Worm (Caenorhabditis elegans) whole organism, L3 larva: ENCODE measurements around the gene F20B6.4.

Experiments
- R02D3.7 ChIP-seq: fragments of 150-350 bp; optimal IDR thresholded peaks from 2 replicates; lab custom pipeline; 2014; ENCODE audit warnings: missing biosample characterization, missing genetic modification characterization
- lin-39 ChIP-seq: fragments of 150-350 bp; optimal IDR thresholded peaks from 2 replicates; lab custom pipeline; 2018; ENCODE audit warnings: missing biosample characterization, missing genetic modification reagents, missing genetic modification characterization
- nfya-1 ChIP-seq: sonication (generic microtip); optimal IDR thresholded peaks from 2 replicates; lab custom pipeline; 2017; ENCODE audit warnings: missing genetic modification characterization, mild to moderate bottlenecking, missing compliant biosample characterization, antibody characterized with exemption, moderate library complexity; ENCODE audit not compliant: insufficient read depth
- nhr-25 ChIP-seq: sonication (generic microtip); optimal IDR thresholded peaks from 2 replicates; lab custom pipeline; 2017; ENCODE audit warnings: missing biosample characterization, missing genetic modification characterization
- nhr-76 ChIP-seq: fragments of 150-350 bp; sonication (generic microtip); optimal IDR thresholded peaks from 5 replicates; lab custom pipeline; 2014; ENCODE audit warnings: missing biosample characterization, missing genetic modification characterization
- nhr-77 ChIP-seq: fragments of 150-350 bp; optimal IDR thresholded peaks from 2 replicates; lab custom pipeline; 2014; ENCODE audit warnings: missing biosample characterization, missing genetic modification characterization

DNA sequence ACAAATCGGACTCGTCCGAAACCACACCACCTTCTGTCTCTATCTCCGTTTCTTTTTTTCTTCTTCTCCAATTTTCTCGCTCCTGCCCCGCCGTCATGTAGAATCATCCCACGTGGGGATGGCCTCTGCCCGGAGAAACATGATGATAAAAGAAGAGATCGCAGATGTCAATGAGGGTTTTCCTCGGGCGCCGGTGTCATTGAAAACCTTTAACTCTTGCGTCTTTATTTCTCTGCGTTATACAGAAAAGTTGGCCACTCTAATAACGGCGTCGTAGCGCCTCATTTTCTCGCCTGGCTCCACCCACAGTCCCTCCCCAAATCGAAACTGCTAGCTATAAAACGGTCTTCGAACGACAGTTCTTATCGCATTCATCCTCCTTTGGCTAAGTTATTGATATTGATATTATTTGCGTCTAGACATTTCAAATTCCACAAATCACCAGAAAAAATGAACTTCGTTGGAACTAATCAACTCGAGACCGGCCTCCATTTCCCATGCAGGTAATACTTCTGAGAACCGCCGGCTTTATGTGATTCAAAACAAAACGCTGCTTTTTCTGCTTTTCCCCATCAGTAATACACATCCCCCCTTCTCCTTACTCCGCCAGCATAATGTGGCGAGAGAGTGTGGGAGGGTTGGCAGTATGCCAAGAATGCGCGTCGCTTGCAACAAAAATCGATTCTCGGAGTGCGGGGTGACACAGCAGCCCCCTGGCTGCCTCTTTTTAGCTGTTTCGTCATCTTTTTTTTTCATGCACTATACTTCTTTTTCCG lies 51.1 kb downstream of the F20B6.4 start:
- TF ChIP-seq R02D3.7 (tag; lab: Kevin White, UChicago) = no peak
- peak; percentile 84 for TF ChIP-seq lin-39
- peak; percentile 50 for TF ChIP-seq nhr-25 (tag; lab: Kevin White, UChicago)
- TF ChIP-seq nfya-1 (tag; lab: Kevin White, UChicago) = peak; percentile 57
- TF ChIP-seq nhr-76 (tag; lab: Kevin White, UChicago) = no peak
- TF ChIP-seq nhr-77 (tag; lab: Kevin White, UChicago) = no peak
